Worm (Caenorhabditis elegans) whole organism, dauer: ENCODE data around the gene clec-169.

Experiments
- unc-62 ChIP-seq: sonication (generic microtip); optimal IDR thresholded peaks from 2 replicates; lab custom pipeline; 2017; ENCODE audit warnings: missing biosample characterization, missing genetic modification reagents, missing genetic modification characterization

The clec-169 gene

DNA sequence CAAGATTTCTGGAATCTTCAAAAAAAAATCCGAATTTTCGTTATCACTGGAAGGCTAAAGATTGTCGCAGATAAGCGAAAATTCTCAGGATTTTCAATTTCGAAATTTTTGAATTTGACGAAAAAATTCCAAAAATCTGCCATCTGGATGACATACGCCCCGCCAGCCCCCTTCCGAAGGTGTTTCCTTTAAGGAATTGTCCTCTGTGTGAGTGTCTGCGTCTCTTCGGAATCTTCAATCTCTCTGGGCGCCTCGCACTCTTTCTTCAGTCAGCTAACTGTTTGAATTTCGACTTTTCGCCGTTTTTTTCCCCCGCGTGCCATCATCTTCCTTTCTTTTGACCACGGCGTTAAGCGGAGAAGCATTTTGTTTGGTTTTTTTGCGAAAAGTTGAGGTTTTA is 25.4 kb downstream of the clec-169 start:
- no peak for TF ChIP-seq unc-62 (GFP tag; lab: Kevin White, UChicago)

DNA sequence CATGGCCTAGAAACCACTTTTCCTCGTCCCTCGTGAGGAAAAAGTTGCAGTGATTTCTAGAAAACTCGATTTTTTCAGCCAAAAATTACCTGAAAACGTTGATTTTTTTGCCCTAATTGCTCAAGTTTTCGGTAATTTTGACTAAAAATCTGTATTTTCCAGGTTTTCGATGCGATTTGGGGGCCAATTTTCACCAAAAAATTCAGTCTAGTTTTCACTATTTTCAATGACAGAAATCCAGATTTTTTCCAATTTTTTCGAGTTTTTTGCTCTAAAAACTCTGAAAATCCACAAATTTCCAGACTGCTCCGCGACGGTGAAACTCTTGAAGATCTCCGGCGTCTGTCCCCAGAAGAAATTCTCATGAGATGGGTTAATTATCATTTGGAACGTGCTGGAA is 28.2 kb downstream of the clec-169 start, which contains the start of gene plst-1:
TSS of gene plst-1 (plus strand) at position 301 of the 400 bp plus-strand sequence.
- TF ChIP-seq unc-62 (GFP tag; lab: Kevin White, UChicago), result no peak

DNA sequence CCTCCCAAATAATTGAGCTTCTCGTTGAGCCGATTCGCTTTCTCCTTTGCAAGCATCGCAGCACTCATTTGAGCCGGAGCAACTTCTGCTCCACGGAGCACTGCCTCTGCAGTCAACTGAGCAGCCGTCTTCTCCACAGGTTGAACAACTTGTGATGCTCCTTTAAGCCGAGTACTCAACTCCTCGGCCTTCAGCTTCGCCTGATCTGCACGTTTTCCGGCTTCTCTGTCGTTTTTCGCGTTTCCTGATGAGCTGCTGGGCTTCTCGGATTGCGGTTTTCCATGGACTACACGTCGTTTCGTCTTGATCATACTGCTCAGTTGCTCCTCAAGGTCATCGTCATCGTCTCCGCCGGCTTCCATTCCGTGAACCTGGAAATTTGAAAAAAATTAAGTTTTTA is 37.9 kb downstream of the clec-169 start:
- no peak for TF ChIP-seq unc-62 (GFP tag; lab: Kevin White, UChicago)

DNA sequence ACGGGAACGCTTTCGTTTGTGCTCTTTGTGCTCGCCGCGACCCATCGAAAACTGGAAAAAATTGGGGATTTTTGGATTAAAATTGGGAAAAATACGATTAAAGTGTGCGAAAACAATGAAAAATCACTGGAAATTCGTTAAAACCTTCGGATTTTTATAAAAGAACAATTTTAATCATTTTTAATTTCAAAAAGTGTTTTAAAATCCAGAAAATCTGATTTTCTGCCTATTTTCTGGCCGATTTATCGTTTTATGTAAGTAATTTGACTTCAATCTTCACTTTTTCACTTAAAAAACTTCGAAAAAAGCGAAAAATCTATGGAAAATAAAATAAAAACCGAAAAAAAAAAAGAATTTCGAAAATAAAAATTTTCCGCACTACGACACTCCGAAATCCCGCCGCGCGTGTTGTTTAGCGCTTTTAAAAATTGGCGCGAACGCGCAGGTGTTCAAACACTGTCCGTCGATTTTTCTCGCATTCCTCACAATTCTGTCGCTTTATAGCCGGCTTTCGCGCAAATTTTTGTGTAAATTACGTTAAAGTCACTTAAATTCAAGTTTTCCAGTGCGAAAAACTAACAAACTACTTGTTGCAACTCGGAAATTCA is 48.6 kb downstream of the clec-169 start, which contains the start of the genes ddx-46 and F53H1.4:
TSS of gene ddx-46 (minus strand) at position 51 of the 608 bp plus-strand sequence.
TSS of gene F53H1.4 (plus strand) at position 567 of the 608 bp plus-strand sequence.
- TF ChIP-seq unc-62 (GFP tag; lab: Kevin White, UChicago), result no peak

DNA sequence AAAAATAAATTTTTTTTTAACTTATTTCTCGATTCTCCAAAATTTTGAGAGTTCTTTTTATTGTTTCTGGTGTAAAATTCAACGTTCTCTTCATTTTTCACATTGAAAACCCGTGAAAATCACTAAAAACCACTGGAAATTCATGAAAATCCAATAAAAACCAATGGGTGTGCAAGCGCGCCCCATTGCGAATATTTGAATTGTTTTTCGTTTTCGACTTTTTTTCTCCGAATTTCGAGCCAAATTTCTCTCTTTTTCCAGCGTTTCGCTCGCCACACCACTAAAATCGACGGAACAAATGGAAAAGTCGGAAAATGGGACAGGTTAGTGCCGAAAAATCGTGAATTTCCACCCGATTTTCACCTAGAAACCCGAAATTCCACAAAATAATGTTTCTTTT is 49.2 kb downstream of the clec-169 start:
- TF ChIP-seq unc-62 (GFP tag; lab: Kevin White, UChicago), result no peak
